Worm (Caenorhabditis elegans) whole organism, early embryonic: ENCODE measurements around the gene K07C11.7.

ENCODE experiments used
- B0310.2 ChIP-seq: sonication (generic microtip); optimal IDR thresholded peaks from 2 replicates; lab custom pipeline; 2016; ENCODE audit warnings: mild to moderate bottlenecking, missing genetic modification characterization, missing compliant biosample characterization
- F13C5.2 ChIP-seq: sonication (generic microtip); optimal IDR thresholded peaks from 2 replicates; lab custom pipeline; 2017; ENCODE audit warnings: mild to moderate bottlenecking, missing genetic modification characterization, inconsistent platforms, missing compliant biosample characterization
- aly-1 ChIP-seq: sonication (generic microtip); optimal IDR thresholded peaks from 2 replicates; lab custom pipeline; 2016; ENCODE audit warnings: missing genetic modification characterization, missing compliant biosample characterization
- ama-1 ChIP-seq: fragments of 150-350 bp; optimal IDR thresholded peaks from 2 replicates; lab custom pipeline; 2014
- ceh-13 ChIP-seq: fragments of 200-800 bp; sonication (Bioruptor generic); optimal IDR thresholded peaks from 2 replicates; lab custom pipeline; 2018; ENCODE audit warnings: mild to moderate bottlenecking, missing genetic modification characterization, missing compliant biosample characterization
- ceh-36 ChIP-seq: sonication (generic microtip); optimal IDR thresholded peaks from 2 replicates; lab custom pipeline; 2016; ENCODE audit warnings: missing genetic modification characterization, inconsistent platforms, missing compliant biosample characterization
- ets-7 ChIP-seq: sonication (generic microtip); optimal IDR thresholded peaks from 2 replicates; lab custom pipeline; 2016; ENCODE audit warnings: missing genotype, missing genetic modification characterization, missing compliant biosample characterization
- flt-1 ChIP-seq: fragments of 200-800 bp; sonication (Bioruptor generic); IDR thresholded peaks from 2 replicates; pipeline ENCODE4 v1.3.6; 2022; ENCODE audit warnings: missing genetic modification characterization, missing compliant biosample characterization
- hmbx-1 ChIP-seq: sonication (generic microtip); optimal IDR thresholded peaks from 2 replicates; lab custom pipeline; 2016; ENCODE audit warnings: mild to moderate bottlenecking, missing genetic modification characterization, missing compliant biosample characterization
- hmg-4 ChIP-seq: fragments of 200-800 bp; sonication (Bioruptor generic); optimal IDR thresholded peaks from 2 replicates; lab custom pipeline; 2018; ENCODE audit warnings: mild to moderate bottlenecking, missing genetic modification characterization, missing compliant biosample characterization
- hnd-1 ChIP-seq: sonication (generic microtip); optimal IDR thresholded peaks from 2 replicates; lab custom pipeline; 2016; ENCODE audit warnings: missing genetic modification characterization, missing compliant biosample characterization
- pes-1 ChIP-seq: fragments of 200-800 bp; sonication (Bioruptor generic); IDR thresholded peaks from 2 replicates; pipeline ENCODE4 v1.3.6; 2022; ENCODE audit warnings: missing genetic modification reagents, missing genetic modification characterization, missing compliant biosample characterization
- scrt-1 ChIP-seq: fragments of 200-800 bp; sonication (Bioruptor generic); IDR thresholded peaks from 2 replicates; pipeline ENCODE4 v1.3.6; 2022; ENCODE audit warnings: missing genetic modification characterization, missing compliant biosample characterization
- sea-1 ChIP-seq: fragments of 200-800 bp; sonication (Bioruptor generic); conservative IDR thresholded peaks from 2 replicates; pipeline ENCODE4 v1.3.6; 2022; ENCODE audit warnings: missing genetic modification characterization, missing compliant biosample characterization
- tbx-11 ChIP-seq: fragments of 200-800 bp; sonication (Bioruptor generic); IDR thresholded peaks from 2 replicates; pipeline ENCODE4 v1.3.6; 2022; ENCODE audit warnings: missing genetic modification characterization, missing compliant biosample characterization
- tbx-37 ChIP-seq: fragments of 200-800 bp; sonication (Bioruptor generic); conservative IDR thresholded peaks from 2 replicates; pipeline ENCODE4 v1.3.6; 2022; ENCODE audit warnings: missing genetic modification reagents, missing genetic modification characterization, missing compliant biosample characterization
- tra-4 ChIP-seq: sonication (generic microtip); optimal IDR thresholded peaks from 2 replicates; lab custom pipeline; 2017; ENCODE audit warnings: missing genetic modification characterization, missing compliant biosample characterization

Gene K07C11.7

DNA sequence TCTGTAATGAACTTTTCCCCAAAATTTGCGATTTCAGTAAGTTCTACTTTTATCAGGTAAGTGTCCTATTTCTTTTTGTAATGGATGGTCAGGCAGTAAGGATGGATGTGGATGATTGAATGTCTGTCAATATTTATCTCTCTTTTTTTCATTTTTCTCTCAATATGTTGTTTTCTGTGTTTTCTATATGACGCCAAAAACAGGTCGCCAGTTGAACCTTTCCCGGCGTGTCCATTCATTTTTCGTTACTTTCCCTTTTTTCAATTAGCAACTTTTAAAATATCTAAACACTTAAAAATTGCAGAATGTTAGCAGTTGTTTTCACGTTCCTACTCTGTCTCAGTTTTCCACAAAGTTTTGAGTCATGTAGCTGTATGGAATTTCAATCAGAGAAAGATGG is 6.8 kb downstream of the K07C11.7 start, which contains the start of gene timp-1:
Gene timp-1 (plus strand): TSS at position 305 of the 400 bp plus-strand sequence.
- TF ChIP-seq aly-1 (tag; lab: Kevin White, UChicago) (no peak), hnd-1 (tag; lab: Kevin White, UChicago) (no peak), sea-1 (GFP tag; lab: Robert Waterston, UW) (no peak), B0310.2 (tag; lab: Kevin White, UChicago) (no peak), flt-1 (no peak), ceh-36 (tag; lab: Kevin White, UChicago) (no peak), hmbx-1 (tag; lab: Kevin White, UChicago) (no peak), tbx-37 (no peak)

DNA sequence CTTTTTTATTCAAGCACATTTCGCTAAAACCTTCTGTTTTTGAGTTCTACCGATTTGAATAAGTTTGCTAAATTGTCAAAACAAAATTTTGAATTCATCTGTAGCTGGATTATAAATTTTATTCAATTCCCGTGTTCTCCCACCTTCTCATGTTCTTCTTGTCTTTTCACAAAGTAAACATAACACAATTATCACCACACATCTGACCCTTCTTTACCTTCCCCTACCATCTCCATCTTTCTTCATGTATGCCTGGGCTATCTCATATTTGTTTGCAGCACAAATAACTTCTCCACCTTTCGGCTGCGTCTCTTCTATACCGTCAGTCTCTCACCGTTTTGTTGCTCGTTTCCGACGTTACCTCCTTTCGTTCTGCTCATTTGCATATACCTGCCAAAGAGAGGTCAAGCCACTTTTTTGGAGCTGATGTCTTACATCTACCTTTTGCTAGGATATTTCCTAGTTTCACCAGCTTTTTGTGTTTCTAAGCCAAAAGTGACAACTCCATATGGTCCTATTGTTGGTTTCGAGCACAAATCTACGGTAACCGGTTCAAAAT is 10.6 kb downstream of the K07C11.7 start, which contains the start of gene cest-17:
Gene cest-17 (plus strand): TSS at position 248 of the 559 bp plus-strand sequence.
- TF ChIP-seq B0310.2 (tag; lab: Kevin White, UChicago) (no peak), flt-1 (no peak), hmbx-1 (tag; lab: Kevin White, UChicago) (no peak), ama-1 (lab: Kevin White, UChicago) (no peak), aly-1 (tag; lab: Kevin White, UChicago) (no peak), tra-4 (tag; lab: Kevin White, UChicago) (no peak)

DNA sequence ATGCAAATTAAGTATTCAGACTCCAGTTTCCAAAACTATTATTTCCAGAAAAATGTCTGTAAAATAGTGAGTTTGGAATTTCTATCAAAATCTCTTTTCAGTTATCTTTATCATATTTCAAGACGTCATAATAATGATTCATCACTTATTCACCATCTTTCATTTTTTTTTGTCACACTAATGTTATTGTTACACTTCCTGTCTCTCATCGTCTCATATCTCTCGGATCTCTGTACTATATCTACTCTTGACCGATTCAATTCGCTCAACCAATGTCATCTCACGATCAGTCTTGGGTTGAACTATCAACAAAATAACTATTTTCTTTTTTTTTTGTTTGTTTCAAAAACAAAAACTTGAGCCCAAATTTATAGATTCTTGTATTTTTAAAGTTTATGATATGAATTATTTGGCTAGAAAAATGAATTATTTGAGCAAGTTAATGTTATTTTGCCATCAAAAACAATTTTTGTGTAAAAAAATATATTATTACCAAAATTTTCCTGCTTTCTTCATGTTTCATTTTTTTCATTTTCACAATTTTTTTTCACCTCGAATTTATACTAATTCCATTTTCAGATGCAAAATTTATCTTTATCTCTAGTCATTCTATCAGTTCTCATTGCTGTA is 12.4 kb downstream of the K07C11.7 start, which contains the start of gene cri-2:
Gene cri-2 (plus strand): TSS at position 580 of the 630 bp plus-strand sequence.
- TF ChIP-seq flt-1 (no peak), tbx-11 (no peak), pes-1 (GFP tag; lab: Robert Waterston, UW) (no peak), B0310.2 (tag; lab: Kevin White, UChicago) (no peak), F13C5.2 (tag; lab: Kevin White, UChicago) (no peak), ceh-13 (GFP tag; lab: Kevin White, UChicago) (no peak), scrt-1 (GFP tag; lab: Robert Waterston, UW) (no peak), sea-1 (GFP tag; lab: Robert Waterston, UW) (no peak), hmg-4 (GFP tag; lab: Kevin White, UChicago) (no peak), hmbx-1 (tag; lab: Kevin White, UChicago) (no peak), tbx-37 (no peak), ets-7 (tag; lab: Kevin White, UChicago) (no peak), ama-1 (lab: Kevin White, UChicago) (no peak), ceh-36 (tag; lab: Kevin White, UChicago) (no peak), aly-1 (tag; lab: Kevin White, UChicago) (no peak), tra-4 (tag; lab: Kevin White, UChicago) (no peak), hnd-1 (tag; lab: Kevin White, UChicago) (no peak)

DNA sequence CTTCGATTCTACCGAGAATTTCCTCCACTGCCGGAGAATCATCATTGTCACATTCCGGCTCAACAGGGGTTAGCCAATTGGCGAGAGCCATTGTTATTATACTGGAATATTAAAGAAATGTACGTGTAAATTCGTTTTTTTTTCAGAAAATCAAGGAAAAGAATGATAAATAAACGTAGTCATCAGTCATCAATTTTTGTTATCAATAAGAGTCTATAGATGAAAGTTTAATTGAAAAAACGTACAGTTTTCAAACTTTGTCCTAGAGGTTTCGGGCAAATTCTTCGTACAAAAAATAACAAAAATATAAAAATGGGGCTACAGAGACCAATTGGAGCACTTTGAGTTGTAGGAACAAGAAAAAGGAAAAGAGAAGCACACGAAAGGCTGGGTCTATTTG is 14.8 kb downstream of the K07C11.7 start, which contains the start of gene F20D6.11:
Gene F20D6.11 (minus strand): TSS at position 101 of the 400 bp plus-strand sequence.
- TF ChIP-seq ama-1 (lab: Kevin White, UChicago) (no peak), hnd-1 (tag; lab: Kevin White, UChicago) (no peak), hmg-4 (GFP tag; lab: Kevin White, UChicago) (no peak), ceh-13 (GFP tag; lab: Kevin White, UChicago) (no peak), ceh-36 (tag; lab: Kevin White, UChicago) (no peak), ets-7 (tag; lab: Kevin White, UChicago) (no peak), aly-1 (tag; lab: Kevin White, UChicago) (no peak), tbx-37 (no peak), tbx-11 (no peak), scrt-1 (GFP tag; lab: Robert Waterston, UW) (no peak), sea-1 (GFP tag; lab: Robert Waterston, UW) (no peak), F13C5.2 (tag; lab: Kevin White, UChicago) (no peak)

ce11 chrV:8196993-8197392 is 16.8 kb downstream of the K07C11.7 start:
- TF ChIP-seq scrt-1 (GFP tag; lab: Robert Waterston, UW) = no peak
- TF ChIP-seq hnd-1 (tag; lab: Kevin White, UChicago) = no peak
- TF ChIP-seq ceh-13 (GFP tag; lab: Kevin White, UChicago) = no peak
- TF ChIP-seq hmg-4 (GFP tag; lab: Kevin White, UChicago) = no peak
- TF ChIP-seq ceh-36 (tag; lab: Kevin White, UChicago) = no peak
- TF ChIP-seq tbx-11 = no peak
- TF ChIP-seq sea-1 (GFP tag; lab: Robert Waterston, UW) = no peak
- TF ChIP-seq tbx-37 = no peak
- TF ChIP-seq hmbx-1 (tag; lab: Kevin White, UChicago) = no peak

- TF ChIP-seq ets-7 (tag; lab: Kevin White, UChicago) = no peak
- no peak for TF ChIP-seq sea-1 (GFP tag; lab: Robert Waterston, UW)
- no peak for TF ChIP-seq ceh-36 (tag; lab: Kevin White, UChicago)
- no peak for TF ChIP-seq ama-1 (lab: Kevin White, UChicago)
- no peak for TF ChIP-seq scrt-1 (GFP tag; lab: Robert Waterston, UW)
- no peak for TF ChIP-seq pes-1 (GFP tag; lab: Robert Waterston, UW)
- TF ChIP-seq hmg-4 (GFP tag; lab: Kevin White, UChicago) = no peak
- TF ChIP-seq flt-1 = no peak
- TF ChIP-seq ceh-13 (GFP tag; lab: Kevin White, UChicago) = no peak
- no peak for TF ChIP-seq tbx-37
- TF ChIP-seq aly-1 (tag; lab: Kevin White, UChicago) = no peak
- no peak for TF ChIP-seq tra-4 (tag; lab: Kevin White, UChicago)
- no peak for TF ChIP-seq hmbx-1 (tag; lab: Kevin White, UChicago)
- no peak for TF ChIP-seq hnd-1 (tag; lab: Kevin White, UChicago)
- TF ChIP-seq tbx-11 = no peak
- no peak for TF ChIP-seq F13C5.2 (tag; lab: Kevin White, UChicago)
- no peak for TF ChIP-seq B0310.2 (tag; lab: Kevin White, UChicago)
Observed at ce11 chrV:8195889-8196418, 17.8 kb downstream of the K07C11.7 start, which contains the start of gene F20D6.10. TSS of gene F20D6.10 (minus strand) at chrV:8195939.
